Worm (Caenorhabditis elegans) whole organism, L4/young adult: ENCODE data around the gene clh-4.

Experiments used
- W03F9.2 ChIP-seq: fragments of 150-350 bp; optimal IDR thresholded peaks from 2 replicates; lab custom pipeline; 2014; ENCODE audit warnings: missing biosample characterization, missing genetic modification characterization
- dao-5 ChIP-seq: sonication (generic microtip); optimal IDR thresholded peaks from 2 replicates; lab custom pipeline; 2016; ENCODE audit warnings: missing genotype, missing genetic modification characterization, moderate library complexity, missing compliant biosample characterization
- him-1 ChIP-seq: sonication (generic microtip); optimal IDR thresholded peaks from 2 replicates; lab custom pipeline; 2016; ENCODE audit warnings: missing genotype, missing genetic modification reagents, missing genetic modification characterization, missing compliant biosample characterization

clh-4 gene

DNA sequence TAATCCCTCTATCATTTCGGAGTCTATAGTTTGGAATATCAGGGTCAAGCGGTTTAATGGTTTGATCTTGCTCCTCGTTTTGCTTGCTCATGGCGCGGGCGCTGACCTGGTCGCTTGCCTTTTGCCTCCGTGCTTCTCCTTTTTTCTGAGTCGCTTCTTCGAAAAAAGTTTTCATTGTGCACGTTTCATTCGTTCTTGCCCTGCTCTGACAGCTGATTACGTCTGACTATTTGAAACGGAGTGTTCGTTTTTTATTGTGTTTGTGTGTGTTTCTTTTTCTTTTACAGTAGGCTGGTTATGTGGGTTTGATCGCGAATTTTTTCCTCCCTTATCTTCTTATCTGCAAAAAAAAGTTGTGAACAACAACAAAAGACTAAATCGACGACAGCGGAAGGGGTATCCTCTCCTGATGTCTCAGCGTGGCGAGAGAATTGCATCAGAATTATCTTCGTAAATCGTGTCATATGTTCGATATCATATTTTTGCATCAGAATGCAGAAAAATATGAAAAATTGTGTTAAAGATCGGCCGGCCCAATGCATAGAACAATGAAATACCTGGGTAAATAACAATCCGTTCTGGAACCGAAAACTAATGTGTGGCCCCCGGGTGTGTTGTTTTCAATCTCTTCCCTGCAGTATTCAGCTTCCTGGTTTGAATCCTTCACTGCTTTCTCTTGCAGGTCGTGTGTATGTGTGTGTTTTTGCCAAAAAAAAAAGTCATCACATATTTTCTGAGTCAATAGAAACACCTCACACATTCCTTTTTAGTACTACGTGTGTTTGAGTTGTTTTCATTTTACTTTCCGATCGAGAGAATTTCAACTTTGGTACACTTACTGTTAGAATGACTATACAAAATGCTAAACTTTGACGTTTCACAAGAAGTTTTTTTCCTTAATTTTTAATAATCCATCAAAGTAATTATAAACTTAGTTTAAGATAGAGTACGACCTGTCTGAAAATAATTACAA, 39.5 kb upstream of the clh-4 start, which contains the start of gene ZK470.4:
TSS of gene ZK470.4 (minus strand) at position 175 of the 973 bp plus-strand sequence.
- peak; percentile 11 for TF ChIP-seq W03F9.2
- TF ChIP-seq him-1 (tag; lab: Kevin White, UChicago), result no peak

DNA sequence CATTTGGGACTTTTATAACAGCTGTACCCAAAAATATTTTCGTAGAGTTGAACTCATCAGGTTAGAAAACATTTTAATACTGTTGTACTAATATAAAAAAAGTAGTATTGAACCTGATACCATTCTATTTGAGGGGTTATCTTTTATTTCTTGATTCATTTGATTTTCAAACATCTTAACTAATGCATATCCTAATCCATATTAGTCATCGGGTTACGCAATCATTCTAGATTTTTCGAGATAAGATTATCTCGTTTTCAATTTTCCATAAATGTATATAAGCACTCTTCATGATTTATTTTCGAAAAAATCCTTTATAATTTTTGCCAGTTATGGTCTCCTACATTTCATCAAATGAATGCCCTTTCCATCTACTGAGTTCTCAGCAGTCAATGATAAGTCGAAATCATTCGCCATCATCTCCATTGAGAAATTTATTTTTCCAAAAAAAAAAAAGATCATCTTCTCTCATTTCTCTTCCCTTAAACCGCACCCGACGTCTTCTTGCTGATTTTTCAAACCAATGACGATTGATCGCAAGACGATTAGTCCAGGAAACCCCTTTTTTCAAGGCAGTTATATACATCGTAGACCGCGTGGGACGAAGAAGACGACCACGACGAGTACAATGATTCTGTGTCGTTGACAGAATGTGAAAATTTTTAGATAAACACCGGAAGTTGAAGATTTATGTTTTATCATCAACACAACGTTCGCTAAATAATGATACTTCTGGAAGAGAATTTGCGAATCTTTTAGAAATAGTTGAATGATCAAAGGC, 38.2 kb upstream of the clh-4 start:
- TF ChIP-seq him-1 (tag; lab: Kevin White, UChicago), result no peak
- TF ChIP-seq W03F9.2, result no peak
- TF ChIP-seq dao-5 (tag; lab: Kevin White, UChicago), result no peak

DNA sequence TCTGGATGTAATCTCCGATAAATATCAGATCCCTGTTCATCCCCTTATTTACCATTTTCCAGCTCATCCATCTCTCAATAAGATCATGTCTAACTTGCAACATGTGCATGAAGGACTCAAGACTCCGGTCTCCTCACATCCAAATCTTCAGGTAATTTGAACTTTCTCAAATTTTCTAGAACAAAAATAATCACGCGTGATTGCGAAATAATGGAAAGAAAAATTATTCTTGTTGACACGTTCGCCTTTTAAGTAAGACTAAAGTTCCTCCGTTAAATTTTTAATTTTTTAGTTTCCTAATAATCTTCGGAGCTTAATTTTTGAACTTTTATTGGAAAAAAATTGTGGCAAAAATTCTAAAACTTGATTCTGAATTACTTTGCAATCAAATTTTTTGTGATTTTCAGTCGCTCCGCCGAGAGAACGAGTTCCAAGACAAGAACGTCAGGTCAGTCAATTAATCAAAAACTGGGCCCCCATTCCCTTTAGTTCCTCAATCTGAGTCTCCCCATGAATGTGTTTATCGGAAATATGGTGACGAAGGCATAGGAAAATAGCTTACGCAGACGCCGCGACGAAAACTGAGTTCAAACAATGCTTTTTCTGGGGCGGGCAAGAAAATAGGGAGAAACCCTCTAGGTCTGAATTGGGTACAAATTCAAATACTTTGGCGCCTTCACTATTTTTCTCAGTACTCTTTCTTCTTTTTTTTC, 37.2 kb upstream of the clh-4 start:
- TF ChIP-seq him-1 (tag; lab: Kevin White, UChicago), result peak; percentile 29
- TF ChIP-seq dao-5 (tag; lab: Kevin White, UChicago), result no peak
- TF ChIP-seq W03F9.2, result no peak

DNA sequence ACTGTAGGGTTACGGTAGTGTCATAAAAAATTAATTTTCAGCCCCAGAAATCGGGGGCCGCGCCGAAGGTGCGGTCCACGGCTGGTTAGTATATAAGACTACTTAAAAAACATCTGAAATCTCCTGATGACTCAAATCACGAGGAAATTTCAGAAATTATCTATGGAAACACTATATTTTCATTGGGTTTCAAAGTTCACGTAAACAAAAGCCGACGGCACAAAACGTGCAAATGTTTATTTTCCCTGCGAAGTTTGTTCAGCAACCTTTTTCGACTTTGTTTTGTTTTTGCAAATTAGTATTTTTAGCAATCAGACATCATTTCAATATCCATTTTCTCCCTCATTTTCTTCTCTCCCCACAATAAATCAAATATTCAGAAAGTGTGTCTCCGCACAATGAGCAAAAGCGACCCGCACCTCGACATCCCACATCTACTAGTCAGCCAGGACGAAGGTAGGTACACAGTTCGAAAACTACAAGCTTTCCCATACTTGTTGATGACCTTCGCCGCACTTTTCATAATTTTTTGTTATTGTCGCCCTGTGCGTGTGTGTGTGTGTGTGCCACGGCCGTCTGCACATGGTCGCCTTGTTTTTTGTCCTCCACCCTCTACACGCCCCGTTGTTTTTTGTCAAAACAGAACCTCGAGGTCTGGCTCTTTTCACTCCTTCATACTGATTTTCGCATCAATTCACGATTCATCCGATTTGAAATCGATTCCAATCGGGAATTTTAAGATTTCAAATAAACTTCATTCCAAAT, 36.4 kb upstream of the clh-4 start:
- TF ChIP-seq dao-5 (tag; lab: Kevin White, UChicago) (no peak), W03F9.2 (no peak), him-1 (tag; lab: Kevin White, UChicago) (no peak)

DNA sequence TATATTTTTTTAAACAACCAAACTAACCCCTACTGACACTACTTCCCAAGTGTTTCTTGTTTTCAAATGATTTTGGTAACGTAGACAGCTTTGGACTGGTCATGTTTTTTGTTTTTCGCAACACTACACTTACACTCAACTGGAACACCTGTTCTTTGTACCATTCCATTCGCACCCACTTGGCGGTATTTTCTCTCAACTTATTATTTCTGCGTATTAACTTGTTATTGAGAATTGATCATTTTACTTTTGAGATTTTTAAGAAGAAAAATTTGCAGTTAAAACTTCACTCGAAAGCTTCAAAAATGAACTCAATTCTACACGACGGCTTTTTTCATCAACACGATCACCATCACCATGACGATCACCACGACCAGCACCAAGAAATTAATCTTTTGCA, 34.5 kb upstream of the clh-4 start, which contains the start of gene ZK470.2:
TSS of gene ZK470.2 (plus strand) at position 301 of the 400 bp plus-strand sequence.
- no peak for TF ChIP-seq W03F9.2
- TF ChIP-seq him-1 (tag; lab: Kevin White, UChicago), result no peak
- no peak for TF ChIP-seq dao-5 (tag; lab: Kevin White, UChicago)

DNA sequence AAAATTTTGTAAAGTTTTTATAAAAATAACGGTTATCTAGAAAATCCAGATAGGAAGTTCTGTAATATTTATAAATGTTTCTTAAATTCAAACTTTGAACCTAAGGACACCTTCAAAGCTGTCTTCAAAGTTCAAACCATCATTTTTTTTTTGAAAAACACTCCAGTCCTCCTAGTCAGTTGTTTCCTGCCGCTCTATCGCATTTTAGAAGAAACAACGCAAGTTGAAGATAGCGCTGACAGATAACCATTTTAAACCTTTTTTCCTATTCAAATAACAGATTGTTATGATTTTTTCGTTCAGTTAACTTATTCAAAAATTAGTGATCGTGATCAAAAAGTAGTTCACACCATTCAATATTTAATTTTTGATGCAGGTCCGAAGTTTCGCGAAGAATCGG, 33.0 kb upstream of the clh-4 start:
- no peak for TF ChIP-seq dao-5 (tag; lab: Kevin White, UChicago)
- no peak for TF ChIP-seq him-1 (tag; lab: Kevin White, UChicago)
- no peak for TF ChIP-seq W03F9.2

DNA sequence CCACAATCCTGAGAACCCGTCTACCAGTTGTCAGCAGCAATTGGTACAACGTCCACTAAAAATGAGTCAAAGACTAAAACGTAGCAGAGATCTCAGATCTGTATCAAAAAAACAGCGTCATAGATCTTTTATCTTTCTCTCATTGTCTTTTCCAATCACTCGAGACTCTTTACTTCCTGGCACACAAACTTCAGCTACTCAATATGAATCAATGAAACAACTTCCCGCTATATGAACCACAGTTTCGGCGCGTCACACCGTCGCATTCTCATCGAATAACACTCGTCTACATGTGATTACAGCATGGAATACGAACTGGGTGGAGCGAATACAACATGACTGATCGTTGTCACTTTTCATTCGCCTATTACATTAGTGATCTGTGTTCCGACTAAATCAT, 31.9 kb upstream of the clh-4 start:
- TF ChIP-seq W03F9.2 (no peak), dao-5 (tag; lab: Kevin White, UChicago) (no peak), him-1 (tag; lab: Kevin White, UChicago) (no peak)

DNA sequence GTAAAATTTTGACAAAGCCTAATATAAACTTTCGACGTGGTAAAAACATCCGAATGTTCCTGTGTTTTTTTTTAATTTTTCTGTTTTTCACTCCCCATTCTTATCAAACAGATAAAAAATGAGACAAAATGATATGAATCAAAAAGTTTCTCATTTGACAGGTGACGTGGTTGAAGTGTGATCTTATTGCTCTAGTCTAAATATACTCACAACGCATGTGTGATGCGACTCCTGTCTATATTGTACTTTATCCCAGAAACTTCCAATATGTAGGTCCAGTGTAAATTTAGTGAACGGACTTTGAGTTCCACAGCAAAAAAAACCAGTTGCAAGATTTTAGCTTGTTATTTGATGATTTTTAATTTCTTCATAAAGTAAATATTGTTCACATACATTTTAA, 31.0 kb upstream of the clh-4 start:
- TF ChIP-seq W03F9.2, result no peak
- TF ChIP-seq dao-5 (tag; lab: Kevin White, UChicago), result no peak
- TF ChIP-seq him-1 (tag; lab: Kevin White, UChicago), result no peak

DNA sequence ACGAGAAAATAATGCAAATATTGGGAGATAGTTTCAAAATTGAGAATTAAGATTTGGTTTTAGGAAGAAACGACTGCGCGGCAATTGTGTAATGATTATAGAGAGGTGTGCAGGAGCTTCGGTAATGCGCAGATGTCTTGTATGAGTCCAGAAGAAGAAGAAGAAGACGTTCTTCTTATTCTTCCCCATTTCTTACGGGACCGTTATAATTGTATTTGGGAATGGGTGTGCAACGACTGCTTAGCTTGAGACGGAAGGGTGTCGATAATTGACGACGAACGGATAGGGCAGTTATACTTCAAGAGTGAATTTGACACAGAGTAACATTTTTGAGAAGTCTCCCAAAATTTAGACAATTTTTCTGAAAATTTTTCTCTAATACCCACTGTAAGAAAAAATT, 28.3 kb upstream of the clh-4 start:
- TF ChIP-seq W03F9.2 (no peak), him-1 (tag; lab: Kevin White, UChicago) (no peak), dao-5 (tag; lab: Kevin White, UChicago) (no peak)

DNA sequence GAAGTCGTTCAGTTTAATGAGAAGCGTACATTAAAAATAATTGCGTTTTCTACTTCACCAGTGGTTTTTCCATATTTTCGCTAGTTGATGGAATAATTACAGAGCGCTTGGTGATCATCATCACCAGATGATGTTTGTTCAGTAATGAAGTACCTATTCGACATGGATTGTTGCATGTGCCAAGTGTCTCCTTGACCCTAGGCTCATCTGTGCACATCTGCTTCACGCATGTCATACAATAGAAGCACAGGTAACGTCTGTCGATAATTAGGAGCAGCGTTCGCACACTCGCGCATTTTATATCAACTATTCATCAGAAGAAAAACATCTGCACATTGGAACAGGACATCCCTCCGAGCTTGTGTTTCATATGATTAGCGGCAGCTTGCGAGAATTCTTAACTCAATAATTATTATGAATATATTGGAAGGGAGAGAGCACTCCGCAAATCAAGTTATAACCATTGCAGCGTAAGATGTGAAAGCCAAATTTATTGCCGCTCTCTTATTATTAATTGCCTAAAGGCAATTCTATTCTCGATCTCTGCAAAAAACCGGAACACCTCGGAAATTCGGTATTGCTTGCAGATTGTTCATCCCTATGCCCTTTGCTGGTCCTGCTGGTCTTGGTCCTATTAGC, 24.9 kb upstream of the clh-4 start:
- TF ChIP-seq dao-5 (tag; lab: Kevin White, UChicago), result no peak
- TF ChIP-seq W03F9.2, result no peak
- no peak for TF ChIP-seq him-1 (tag; lab: Kevin White, UChicago)

DNA sequence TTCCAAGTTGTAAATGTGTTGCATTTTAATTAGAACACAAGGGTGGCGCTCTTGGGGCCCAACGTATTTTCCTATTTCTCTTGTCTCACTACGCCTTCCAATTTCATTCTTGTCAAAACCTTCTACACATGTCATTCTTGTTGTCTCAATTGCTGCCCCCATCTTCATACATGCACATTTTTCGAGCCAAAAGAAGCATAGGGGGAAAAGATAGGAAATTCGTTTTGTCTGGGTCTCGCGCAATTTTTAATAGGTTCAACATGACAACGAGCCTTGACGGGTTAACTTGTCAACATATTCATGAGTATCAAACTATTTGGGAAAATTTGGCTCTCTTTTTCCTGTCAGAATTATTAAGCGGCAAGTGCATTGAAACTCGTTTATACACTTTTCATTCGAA, 23.0 kb upstream of the clh-4 start:
- TF ChIP-seq dao-5 (tag; lab: Kevin White, UChicago), result no peak
- no peak for TF ChIP-seq him-1 (tag; lab: Kevin White, UChicago)
- TF ChIP-seq W03F9.2, result no peak

DNA sequence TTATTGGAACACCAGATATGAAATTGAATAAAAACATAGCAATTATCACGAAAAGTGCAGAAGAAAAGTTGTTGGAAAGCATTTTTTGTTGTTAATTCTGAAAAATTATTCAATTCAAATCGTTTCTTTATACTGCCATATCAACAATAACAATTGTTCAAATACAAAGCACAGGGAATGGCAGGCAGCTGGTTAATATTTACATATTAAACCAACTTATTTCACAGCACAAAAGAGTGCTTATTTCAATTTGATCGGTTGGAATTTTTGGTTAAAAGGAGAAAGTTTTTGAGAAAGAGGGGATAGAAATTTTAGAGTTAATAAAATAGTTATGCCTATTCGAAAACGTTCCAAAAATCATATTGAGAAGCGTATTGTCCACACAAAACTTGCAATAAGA, 20.6 kb upstream of the clh-4 start, which contains the start of gene F09F9.3:
TSS of gene F09F9.3 (minus strand) at position 101 of the 400 bp plus-strand sequence.
- TF ChIP-seq dao-5 (tag; lab: Kevin White, UChicago) (no peak), him-1 (tag; lab: Kevin White, UChicago) (no peak), W03F9.2 (no peak)
